Worm (Caenorhabditis elegans) whole organism, mixed stage, embryonic: ENCODE measurements around the gene C18H9.1.

Source experiments
- M03D4.4 ChIP-seq: sonication (generic microtip); optimal IDR thresholded peaks from 2 replicates; lab custom pipeline; 2017; ENCODE audit warnings: mild to moderate bottlenecking, missing genetic modification characterization, missing compliant biosample characterization
- blmp-1 ChIP-seq: fragments of 150-350 bp; optimal IDR thresholded peaks from 2 replicates; lab custom pipeline; 2014; ENCODE audit warnings: missing biosample characterization, missing genetic modification characterization
- ceh-43 ChIP-seq: fragments of 200-800 bp; sonication (Bioruptor generic); optimal IDR thresholded peaks from 2 replicates; lab custom pipeline; 2018; ENCODE audit warnings: mild to moderate bottlenecking, missing genetic modification characterization, moderate library complexity, missing compliant biosample characterization
- ceh-83 ChIP-seq: fragments of 200-800 bp; sonication (Bioruptor generic); optimal IDR thresholded peaks from 2 replicates; lab custom pipeline; 2018; ENCODE audit warnings: mild to moderate bottlenecking, missing genetic modification characterization, missing compliant biosample characterization
- ces-1 ChIP-seq: fragments of 150-350 bp; optimal IDR thresholded peaks from 2 replicates; lab custom pipeline; 2014; ENCODE audit warnings: missing biosample characterization, missing genetic modification reagents, missing genetic modification characterization
- elt-1 ChIP-seq: sonication (generic microtip); optimal IDR thresholded peaks from 2 replicates; lab custom pipeline; 2017; ENCODE audit warnings: missing genetic modification characterization, mild to moderate bottlenecking, missing compliant biosample characterization, antibody characterized with exemption, moderate library complexity, borderline replicate concordance; ENCODE audit not compliant: insufficient read depth
- flh-1 ChIP-seq: fragments of 200-800 bp; sonication (Bioruptor generic); optimal IDR thresholded peaks from 2 replicates; lab custom pipeline; 2018; ENCODE audit warnings: mild to moderate bottlenecking, missing genetic modification characterization, moderate library complexity, missing compliant biosample characterization
- ham-2 ChIP-seq: fragments of 200-800 bp; sonication (Bioruptor generic); optimal IDR thresholded peaks from 2 replicates; lab custom pipeline; 2018; ENCODE audit warnings: mild to moderate bottlenecking, missing genetic modification characterization, missing compliant biosample characterization
- hlh-1 ChIP-seq: fragments of 150-350 bp; optimal IDR thresholded peaks from 2 replicates; lab custom pipeline; 2014; ENCODE audit warnings: missing biosample characterization, missing genetic modification reagents, missing genetic modification characterization
- lin-13 ChIP-seq: fragments of 150-350 bp; optimal IDR thresholded peaks from 2 replicates; lab custom pipeline; 2014; ENCODE audit warnings: missing biosample characterization, missing genetic modification characterization
- lsy-2 ChIP-seq: fragments of 150-350 bp; optimal IDR thresholded peaks from 2 replicates; lab custom pipeline; 2014; ENCODE audit warnings: missing biosample characterization, missing genetic modification characterization
- mab-5 ChIP-seq: fragments of 150-350 bp; optimal IDR thresholded peaks from 2 replicates; lab custom pipeline; 2014; ENCODE audit warnings: missing biosample characterization, missing genetic modification characterization
- mep-1 ChIP-seq: fragments of 150-350 bp; optimal IDR thresholded peaks from 2 replicates; lab custom pipeline; 2017; ENCODE audit warnings: missing biosample characterization, missing genetic modification reagents, missing genetic modification characterization, inconsistent platforms
- mls-2 ChIP-seq: sonication (generic microtip); optimal IDR thresholded peaks from 2 replicates; lab custom pipeline; 2016; ENCODE audit warnings: mild to moderate bottlenecking, missing genetic modification characterization, moderate library complexity, missing compliant biosample characterization
- nhr-12 ChIP-seq: fragments of 150-350 bp; optimal IDR thresholded peaks from 2 replicates; lab custom pipeline; 2014; ENCODE audit warnings: missing biosample characterization, missing genetic modification characterization
- nhr-237 ChIP-seq: fragments of 150-350 bp; optimal IDR thresholded peaks from 2 replicates; lab custom pipeline; 2014; ENCODE audit warnings: missing biosample characterization, missing genetic modification characterization
- nhr-28 ChIP-seq: fragments of 150-350 bp; optimal IDR thresholded peaks from 2 replicates; lab custom pipeline; 2014; ENCODE audit warnings: missing biosample characterization, missing genetic modification characterization
- nhr-76 ChIP-seq: sonication (generic microtip); optimal IDR thresholded peaks from 2 replicates; lab custom pipeline; 2017; ENCODE audit warnings: missing biosample characterization, missing genetic modification characterization
- sem-2 ChIP-seq: fragments of 200-800 bp; sonication (Bioruptor generic); optimal IDR thresholded peaks from 2 replicates; lab custom pipeline; 2018; ENCODE audit warnings: mild to moderate bottlenecking, missing genetic modification characterization, missing compliant biosample characterization
- snpc-4 ChIP-seq: fragments of 150-350 bp; optimal IDR thresholded peaks from 2 replicates; lab custom pipeline; 2014; ENCODE audit warnings: missing biosample characterization, missing genetic modification characterization
- sptf-1 ChIP-seq: sonication (generic microtip); optimal IDR thresholded peaks from 2 replicates; lab custom pipeline; 2017; ENCODE audit warnings: mild to moderate bottlenecking, missing genetic modification characterization, moderate library complexity, missing compliant biosample characterization
- tbx-8 ChIP-seq: fragments of 200-800 bp; sonication (Bioruptor generic); optimal IDR thresholded peaks from 2 replicates; lab custom pipeline; 2018; ENCODE audit warnings: mild to moderate bottlenecking, missing genetic modification characterization, moderate library complexity, missing compliant biosample characterization
- unc-120 ChIP-seq: sonication (generic microtip); optimal IDR thresholded peaks from 2 replicates; lab custom pipeline; 2017; ENCODE audit warnings: missing genetic modification characterization, missing compliant biosample characterization; ENCODE audit not compliant: poor library complexity, severe bottlenecking
- unc-62 ChIP-seq: fragments of 150-350 bp; optimal IDR thresholded peaks from 2 replicates; lab custom pipeline; 2014; ENCODE audit warnings: missing biosample characterization, missing genetic modification reagents, missing genetic modification characterization
- zip-8 ChIP-seq: fragments of 150-350 bp; optimal IDR thresholded peaks from 2 replicates; lab custom pipeline; 2014; ENCODE audit warnings: missing biosample characterization, missing genetic modification characterization
- ztf-11 ChIP-seq: fragments of 150-350 bp; optimal IDR thresholded peaks from 2 replicates; lab custom pipeline; 2014; ENCODE audit warnings: missing biosample characterization, missing genetic modification characterization

The C18H9.1 gene

DNA sequence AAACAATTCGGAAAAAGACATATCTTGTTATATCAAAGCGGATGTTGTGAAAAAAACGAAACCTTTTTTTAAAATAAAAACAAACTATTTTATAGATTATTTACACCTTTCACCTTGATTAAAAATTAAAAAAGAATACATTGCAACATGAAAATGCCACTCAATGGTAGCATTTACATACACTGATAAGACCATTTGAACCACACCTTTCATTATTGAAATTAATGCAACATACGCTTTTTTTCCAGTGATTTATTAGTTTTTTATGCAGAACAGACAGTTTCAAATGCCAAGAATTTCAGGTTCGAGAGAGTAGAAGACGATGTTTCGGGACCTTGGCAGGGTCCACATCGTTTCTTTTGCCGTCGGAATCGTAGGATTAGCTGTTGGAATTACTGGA is 32.3 kb upstream of the C18H9.1 start, which contains the start of gene T19D12.1:
T19D12.1 (plus strand) TSS at position 301 of the 400 bp plus-strand sequence.
- TF ChIP-seq mab-5 = no peak

DNA sequence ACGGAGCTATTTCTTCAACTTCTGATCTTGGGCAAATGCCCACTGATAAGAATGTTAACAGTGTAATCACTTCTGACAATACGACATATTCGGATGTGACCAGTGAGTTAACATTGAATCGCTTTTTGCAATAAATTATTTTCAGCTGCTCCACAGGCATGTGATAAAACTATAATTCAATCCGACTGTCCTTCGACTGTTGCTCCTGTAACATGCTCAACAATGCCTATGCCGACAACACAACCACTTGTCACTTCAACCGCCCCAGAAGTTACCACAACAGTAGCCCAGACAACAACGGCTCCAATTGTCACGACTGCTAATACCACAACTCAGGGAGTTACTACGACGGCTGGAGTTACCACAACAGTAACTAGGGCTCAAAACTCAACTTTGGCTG is 31.4 kb upstream of the C18H9.1 start:
- TF ChIP-seq unc-62 (no peak), ceh-43 (GFP tag; lab: Kevin White, UChicago) (no peak)

DNA sequence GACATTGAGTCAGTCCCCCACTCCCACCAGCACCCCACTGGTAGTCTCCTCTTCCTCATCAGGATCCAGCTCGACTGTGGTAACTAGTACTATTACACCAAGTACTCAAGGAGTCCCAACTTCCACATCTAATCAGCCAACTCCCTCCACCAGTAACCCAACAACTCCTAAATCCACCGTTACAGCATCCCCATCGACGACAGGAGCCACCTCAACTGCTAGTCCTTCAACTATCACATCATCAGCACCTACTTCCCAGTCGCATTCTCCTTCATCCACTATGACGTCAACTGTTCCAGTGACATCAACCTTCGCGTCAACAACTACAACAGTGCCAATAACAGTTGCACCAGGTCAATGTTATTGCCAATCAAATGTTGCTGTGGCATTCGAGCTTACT is 30.4 kb upstream of the C18H9.1 start:
- TF ChIP-seq flh-1 (GFP tag; lab: Kevin White, UChicago) = no peak
- no peak for TF ChIP-seq ceh-83 (GFP tag; lab: Kevin White, UChicago)
- no peak for TF ChIP-seq tbx-8 (GFP tag; lab: Kevin White, UChicago)
- TF ChIP-seq zip-8 (tag; lab: Kevin White, UChicago) = no peak
- TF ChIP-seq ces-1 = no peak
- no peak for TF ChIP-seq unc-62
- TF ChIP-seq ceh-43 (GFP tag; lab: Kevin White, UChicago) = no peak
- no peak for TF ChIP-seq M03D4.4 (tag; lab: Kevin White, UChicago)
- no peak for TF ChIP-seq nhr-28 (tag; lab: Kevin White, UChicago)
- TF ChIP-seq elt-1 = no peak

ce11 chrII:6673894-6674293 is 25.0 kb upstream of the C18H9.1 start, which contains the start of gene H43E16.1:
Gene H43E16.1, plus strand, starts transcription at chrII:6674268.
- no peak for TF ChIP-seq mls-2 (tag; lab: Kevin White, UChicago)
- no peak for TF ChIP-seq elt-1
- no peak for TF ChIP-seq unc-120 (tag; lab: Kevin White, UChicago)
- no peak for TF ChIP-seq sem-2 (GFP tag; lab: Kevin White, UChicago)
- no peak for TF ChIP-seq M03D4.4 (tag; lab: Kevin White, UChicago)
- TF ChIP-seq mab-5 = no peak
- TF ChIP-seq zip-8 (tag; lab: Kevin White, UChicago) = peak; percentile 97
- no peak for TF ChIP-seq snpc-4

ce11 chrII:6679724-6680123 is 19.2 kb upstream of the C18H9.1 start, which contains the start of gene ift-74:
Gene ift-74, plus strand, starts transcription at chrII:6680024.
- no peak for TF ChIP-seq elt-1
- no peak for TF ChIP-seq zip-8 (tag; lab: Kevin White, UChicago)
- no peak for TF ChIP-seq nhr-76
- no peak for TF ChIP-seq tbx-8 (GFP tag; lab: Kevin White, UChicago)
- no peak for TF ChIP-seq lsy-2 (tag; lab: Kevin White, UChicago)
- TF ChIP-seq lin-13 (tag; lab: Kevin White, UChicago) = no peak
- no peak for TF ChIP-seq mab-5
- TF ChIP-seq sptf-1 (tag; lab: Kevin White, UChicago) = no peak
- no peak for TF ChIP-seq flh-1 (GFP tag; lab: Kevin White, UChicago)
- no peak for TF ChIP-seq nhr-12 (tag; lab: Kevin White, UChicago)
- TF ChIP-seq blmp-1 (tag; lab: Kevin White, UChicago) = no peak
- no peak for TF ChIP-seq ztf-11 (tag; lab: Kevin White, UChicago)
- no peak for TF ChIP-seq mls-2 (tag; lab: Kevin White, UChicago)
- no peak for TF ChIP-seq nhr-237
- TF ChIP-seq, all 35 proteins: peak for 0

DNA sequence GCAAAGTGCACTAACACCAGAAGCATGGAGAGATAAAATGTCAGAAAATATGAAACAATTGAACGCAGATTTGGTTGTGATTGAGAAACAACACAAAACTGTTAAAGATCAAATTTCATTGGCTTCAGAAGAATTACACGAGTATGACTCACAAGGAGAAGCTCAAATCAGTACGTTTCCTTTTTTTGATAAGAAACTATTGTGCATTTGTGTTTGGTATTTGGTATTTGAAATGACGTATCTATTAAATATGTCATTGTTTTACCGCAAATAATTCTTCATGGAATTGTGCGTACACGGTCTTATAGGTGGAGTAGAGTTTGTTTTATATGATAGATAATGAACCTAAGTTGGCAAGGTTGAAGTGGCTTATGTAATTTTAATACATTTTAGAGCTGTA is 17.4 kb upstream of the C18H9.1 start:
- no peak for TF ChIP-seq nhr-12 (tag; lab: Kevin White, UChicago)
- TF ChIP-seq mep-1 (tag; lab: Kevin White, UChicago) = no peak
- no peak for TF ChIP-seq mab-5
- TF ChIP-seq hlh-1 (tag; lab: Kevin White, UChicago) = no peak
- TF ChIP-seq ham-2 (GFP tag; lab: Kevin White, UChicago) = no peak

- TF ChIP-seq unc-120 (tag; lab: Kevin White, UChicago) (no peak), sptf-1 (tag; lab: Kevin White, UChicago) (no peak), elt-1 (no peak), tbx-8 (GFP tag; lab: Kevin White, UChicago) (no peak)
These were observed 16.0 kb upstream of the C18H9.1 start for ce11 chrII:6682918-6683317.
